Worm (Caenorhabditis elegans) whole organism, L3 larva: Measurements from ENCODE around the gene W01B6.5.

Source experiments
- ama-1 ChIP-seq: fragments of 150-350 bp; optimal IDR thresholded peaks from 2 replicates; lab custom pipeline; 2018
- elt-3 ChIP-seq, 3 experiments: fragments of 150-350 bp in 1 of 3; sonication (generic microtip) in 2 of 3; optimal IDR thresholded peaks; 2 replicates in 2 of 3; 4 replicates in 1 of 3; lab custom pipeline; 2014 to 2017; ENCODE audit warnings: missing biosample characterization in 3 of 3, missing genetic modification characterization in 3 of 3
- fkh-10 ChIP-seq: sonication (generic microtip); optimal IDR thresholded peaks from 2 replicates; lab custom pipeline; 2017; ENCODE audit warnings: missing biosample characterization, missing genetic modification reagents, missing genetic modification characterization
- fos-1 ChIP-seq: fragments of 150-350 bp; optimal IDR thresholded peaks from 2 replicates; lab custom pipeline; 2014; ENCODE audit warnings: missing biosample characterization, missing genetic modification characterization
- hmg-11 ChIP-seq: sonication (generic microtip); optimal IDR thresholded peaks from 2 replicates; lab custom pipeline; 2016; ENCODE audit warnings: missing genetic modification characterization, missing compliant biosample characterization
- nhr-11 ChIP-seq: fragments of 150-350 bp; optimal IDR thresholded peaks from 2 replicates; lab custom pipeline; 2014; ENCODE audit warnings: missing biosample characterization, missing genetic modification characterization
- nhr-28 ChIP-seq: fragments of 150-350 bp; optimal IDR thresholded peaks from 2 replicates; lab custom pipeline; 2014; ENCODE audit warnings: missing biosample characterization, missing genetic modification characterization
- pha-4 ChIP-seq: fragments of 150-350 bp; optimal IDR thresholded peaks from 2 replicates; lab custom pipeline; 2014; ENCODE audit warnings: missing biosample characterization, missing genetic modification reagents, missing genetic modification characterization
- unc-62 ChIP-seq: fragments of 150-350 bp; sonication (generic microtip); optimal IDR thresholded peaks from 4 replicates; lab custom pipeline; 2014; ENCODE audit warnings: missing biosample characterization, missing genetic modification reagents, missing genetic modification characterization
- ztf-11 ChIP-seq: fragments of 150-350 bp; optimal IDR thresholded peaks from 2 replicates; lab custom pipeline; 2014; ENCODE audit warnings: missing biosample characterization, missing genetic modification characterization
- ztf-4 ChIP-seq: fragments of 150-350 bp; optimal IDR thresholded peaks from 2 replicates; lab custom pipeline; 2014; ENCODE audit warnings: missing biosample characterization, missing genetic modification characterization

- TF ChIP-seq nhr-28 (tag; lab: Kevin White, UChicago) (no peak), fos-1 (tag; lab: Kevin White, UChicago) (peak; percentile 52), ztf-4 (tag; lab: Kevin White, UChicago) (no peak), hmg-11 (tag; lab: Kevin White, UChicago) (no peak), nhr-11 (tag; lab: Kevin White, UChicago) (no peak), pha-4 (peak; percentile 42), ztf-11 (no peak), ama-1 (lab: Kevin White, UChicago) (no peak), unc-62 (GFP tag; lab: Kevin White, UChicago) (no peak), fkh-10 (no peak), elt-3 (tag; optimal IDR thresholded peaks at IDR 0.05; lab: Kevin White, UChicago) (no peak)
Measured at ce11 chrIV:10059175-10059574, 16.8 kb upstream of the W01B6.5 start.
